Fruit fly (Drosophila melanogaster): Measurements from ENCODE around the gene CG9150.

- TF ChIP-seq OdsH (GFP tag; optimal IDR thresholded peaks at IDR 0.05): no peak
- TF ChIP-seq h (GFP tag; optimal IDR thresholded peaks at IDR 0.05): no peak
- no peak for TF ChIP-seq Sp1 (GFP tag; optimal IDR thresholded peaks at IDR 0.05)
- TF ChIP-seq usp (GFP tag; optimal IDR thresholded peaks at IDR 0.05): no peak
- TF ChIP-seq Myc (optimal IDR thresholded peaks at IDR 0.05): no peak
- TF ChIP-seq sage (GFP tag; optimal IDR thresholded peaks at IDR 0.05): no peak
- no peak for TF ChIP-seq pan (optimal IDR thresholded peaks at IDR 0.05)
- no peak for TF ChIP-seq psq (GFP tag; optimal IDR thresholded peaks at IDR 0.05)
- no peak for TF ChIP-seq Hr83 (GFP tag; optimal IDR thresholded peaks at IDR 0.05; ENCODE audit: poor library complexity, severe bottlenecking)
These were observed 41.0 kb upstream of the CG9150 start for dm6 chr2L:6109313-6109847.

All from whole organism, wandering third instar larva.